Worm (Caenorhabditis elegans): ENCODE measurements around the gene peli-1.
"Not testable (repeated sequence)": the region's sequence is repeated elsewhere in the genome, so short reads cannot be mapped to it uniquely, and the experiment has no call there.

ce11 chrV:5663317-5663716 is 42.3 kb upstream of the peli-1 start, which contains the start of gene C14C11.1:
- not testable (repeated sequence) for TF ChIP-seq mep-1 (tag; optimal IDR thresholded peaks at IDR 0.05); ces-1 (GFP tag; optimal IDR thresholded peaks at IDR 0.05); unc-130 (tag; optimal IDR thresholded peaks at IDR 0.05); nhr-84 (tag; optimal IDR thresholded peaks at IDR 0.05); ceh-82 (tag; optimal IDR thresholded peaks at IDR 0.05); efl-3 (GFP tag; optimal IDR thresholded peaks at IDR 0.05); pag-3 (tag; optimal IDR thresholded peaks at IDR 0.05; ENCODE audit: borderline replicate concordance, insufficient read depth)
